Worm (Caenorhabditis elegans) whole organism, L4 larva: ENCODE measurements around the gene tbc-18.
A peak's percentile ranks its signal among the peaks of the same experiment; 100 is the strongest.

Source experiments
- F10B5.3 ChIP-seq: sonication (generic microtip); optimal IDR thresholded peaks from 2 replicates; lab custom pipeline; 2016; ENCODE audit warnings: mild to moderate bottlenecking, missing genetic modification characterization, missing compliant biosample characterization
- F26F4.8 ChIP-seq: fragments of 200-800 bp; sonication (Bioruptor generic); conservative IDR thresholded peaks from 2 replicates; pipeline ENCODE4 v1.3.6; 2022; ENCODE audit warnings: missing genetic modification characterization, missing compliant biosample characterization
- F49E8.2 ChIP-seq: sonication (generic microtip); optimal IDR thresholded peaks from 2 replicates; lab custom pipeline; 2016; ENCODE audit warnings: missing compliant biosample characterization, mild to moderate bottlenecking, missing genetic modification characterization, borderline replicate concordance
- T26A8.4 ChIP-seq: fragments of 200-800 bp; sonication (Bioruptor generic); IDR thresholded peaks from 2 replicates; pipeline ENCODE4 v1.3.6; 2022; ENCODE audit warnings: missing genetic modification characterization, missing compliant biosample characterization
- Y105C5A.15 ChIP-seq: fragments of 200-800 bp; sonication (Bioruptor generic); IDR thresholded peaks from 2 replicates; pipeline ENCODE4 v1.3.6; 2022; ENCODE audit warnings: missing genetic modification characterization, missing compliant biosample characterization
- Y5F2A.4 ChIP-seq: fragments of 200-800 bp; sonication (Bioruptor generic); optimal IDR thresholded peaks from 2 replicates; lab custom pipeline; 2018; ENCODE audit warnings: mild to moderate bottlenecking, missing genetic modification characterization, missing compliant biosample characterization
- ZK337.2 ChIP-seq: fragments of 200-800 bp; sonication (Bioruptor generic); IDR thresholded peaks from 2 replicates; pipeline ENCODE4 v1.3.6; 2022; ENCODE audit warnings: missing genetic modification reagents, missing genetic modification characterization, missing compliant biosample characterization
- ZK546.5 ChIP-seq, 2 experiments: sonication (generic microtip); optimal IDR thresholded peaks; 2 replicates each; lab custom pipeline; 2017; ENCODE audit warnings: missing biosample characterization in 2 of 2, missing genetic modification characterization in 2 of 2
- aly-2 ChIP-seq: sonication (generic microtip); optimal IDR thresholded peaks from 2 replicates; lab custom pipeline; 2018; ENCODE audit warnings: missing biosample characterization, missing genetic modification characterization
- attf-4 ChIP-seq: sonication (generic microtip); optimal IDR thresholded peaks from 3 replicates; lab custom pipeline; 2017; ENCODE audit warnings: missing biosample characterization, missing genetic modification characterization
- ceh-20 ChIP-seq: fragments of 200-800 bp; sonication (Bioruptor generic); IDR thresholded peaks from 2 replicates; pipeline ENCODE4 v1.3.6; 2022; ENCODE audit warnings: missing genetic modification reagents, missing genetic modification characterization, missing compliant biosample characterization
- ceh-28 ChIP-seq: fragments of 150-350 bp; optimal IDR thresholded peaks from 2 replicates; lab custom pipeline; 2014; ENCODE audit warnings: missing biosample characterization, missing genetic modification reagents, missing genetic modification characterization
- ceh-32 ChIP-seq: sonication (generic microtip); optimal IDR thresholded peaks from 2 replicates; lab custom pipeline; 2016; ENCODE audit warnings: mild to moderate bottlenecking, missing genetic modification characterization, missing compliant biosample characterization; ENCODE audit not compliant: poor library complexity
- ceh-62 ChIP-seq: sonication (generic microtip); optimal IDR thresholded peaks from 2 replicates; lab custom pipeline; 2017; ENCODE audit warnings: missing biosample characterization, missing genetic modification characterization
- ceh-82 ChIP-seq: sonication (generic microtip); optimal IDR thresholded peaks from 2 replicates; lab custom pipeline; 2017; ENCODE audit warnings: missing biosample characterization, missing genetic modification characterization
- cey-2 ChIP-seq: sonication (generic microtip); optimal IDR thresholded peaks from 3 replicates; lab custom pipeline; 2017; ENCODE audit warnings: missing genetic modification characterization, mild to moderate bottlenecking, missing compliant biosample characterization, antibody characterized with exemption, borderline replicate concordance; ENCODE audit not compliant: insufficient read depth
- daf-12 ChIP-seq: fragments of 150-350 bp; optimal IDR thresholded peaks from 2 replicates; lab custom pipeline; 2014; ENCODE audit warnings: missing biosample characterization, missing genetic modification reagents, missing genetic modification characterization
- dmd-8 ChIP-seq: fragments of 200-800 bp; sonication (Bioruptor generic); IDR thresholded peaks from 2 replicates; pipeline ENCODE4 v1.3.6; 2022; ENCODE audit warnings: missing genetic modification characterization, missing compliant biosample characterization
- dpl-1 ChIP-seq: fragments of 150-350 bp; optimal IDR thresholded peaks from 2 replicates; lab custom pipeline; 2014; ENCODE audit warnings: missing biosample characterization, missing genetic modification reagents, missing genetic modification characterization
- dve-1 ChIP-seq: sonication (generic microtip); optimal IDR thresholded peaks from 2 replicates; lab custom pipeline; 2017; ENCODE audit warnings: antibody characterized with exemption, mild to moderate bottlenecking, missing genetic modification characterization, missing compliant biosample characterization; ENCODE audit not compliant: insufficient read depth
- hlh-11 ChIP-seq: fragments of 200-800 bp; sonication (Bioruptor generic); optimal IDR thresholded peaks from 2 replicates; lab custom pipeline; 2018; ENCODE audit warnings: mild to moderate bottlenecking, missing genetic modification characterization, missing compliant biosample characterization
- lim-7 ChIP-seq: fragments of 200-800 bp; sonication (Bioruptor generic); IDR thresholded peaks from 2 replicates; pipeline ENCODE4 v1.3.6; 2022; ENCODE audit warnings: missing genetic modification characterization, missing compliant biosample characterization
- lin-1 ChIP-seq: fragments of 200-800 bp; sonication (Bioruptor generic); IDR thresholded peaks from 2 replicates; pipeline ENCODE4 v1.3.6; 2022; ENCODE audit warnings: missing genetic modification reagents, missing genetic modification characterization, missing compliant biosample characterization
- lin-29 ChIP-seq: fragments of 200-800 bp; sonication (Bioruptor generic); IDR thresholded peaks from 2 replicates; pipeline ENCODE4 v1.3.6; 2022; ENCODE audit warnings: missing genetic modification reagents, missing genetic modification characterization, missing compliant biosample characterization
- lir-3 ChIP-seq: sonication (generic microtip); optimal IDR thresholded peaks from 2 replicates; lab custom pipeline; 2016; ENCODE audit warnings: mild to moderate bottlenecking, missing genetic modification characterization, missing compliant biosample characterization
- lsy-2 ChIP-seq, 2 experiments: fragments of 150-350 bp in 1 of 2; sonication (generic microtip) in 1 of 2; optimal IDR thresholded peaks; 2 replicates each; lab custom pipeline; 2014 to 2017; ENCODE audit warnings: missing biosample characterization in 2 of 2, missing genetic modification characterization in 2 of 2
- mdl-1 ChIP-seq, 2 experiments: fragments of 150-350 bp in 1 of 2; sonication (generic microtip) in 1 of 2; optimal IDR thresholded peaks; 2 replicates each; lab custom pipeline; 2014 to 2017; ENCODE audit warnings: missing biosample characterization in 2 of 2, missing genetic modification characterization in 2 of 2
- mdt-29 ChIP-seq: fragments of 200-800 bp; sonication (Bioruptor generic); IDR thresholded peaks from 2 replicates; pipeline ENCODE4 v1.3.6; 2022; ENCODE audit warnings: missing genetic modification reagents, missing genetic modification characterization, missing compliant biosample characterization
- mep-1 ChIP-seq: fragments of 150-350 bp; sonication (generic microtip); optimal IDR thresholded peaks from 3 replicates; lab custom pipeline; 2014; ENCODE audit warnings: missing biosample characterization, missing genetic modification characterization
- nhr-10 ChIP-seq: fragments of 150-350 bp; optimal IDR thresholded peaks from 2 replicates; lab custom pipeline; 2014; ENCODE audit warnings: missing biosample characterization, missing genetic modification characterization
- nhr-11 ChIP-seq: fragments of 150-350 bp; optimal IDR thresholded peaks from 2 replicates; lab custom pipeline; 2014; ENCODE audit warnings: missing biosample characterization, missing genetic modification characterization
- nhr-111 ChIP-seq: fragments of 200-800 bp; sonication (Bioruptor generic); optimal IDR thresholded peaks from 2 replicates; lab custom pipeline; 2018; ENCODE audit warnings: mild to moderate bottlenecking, missing genetic modification characterization, missing compliant biosample characterization
- nhr-25 ChIP-seq: sonication (generic microtip); optimal IDR thresholded peaks from 2 replicates; lab custom pipeline; 2017; ENCODE audit warnings: missing genetic modification characterization, mild to moderate bottlenecking, missing compliant biosample characterization, antibody characterized with exemption, moderate library complexity, borderline replicate concordance; ENCODE audit not compliant: insufficient read depth
- nhr-41 ChIP-seq: fragments of 200-800 bp; sonication (Bioruptor generic); IDR thresholded peaks from 2 replicates; pipeline ENCODE4 v1.3.6; 2022; ENCODE audit warnings: missing genetic modification reagents, missing genetic modification characterization, missing compliant biosample characterization
- nhr-6 ChIP-seq: fragments of 150-350 bp; optimal IDR thresholded peaks from 2 replicates; lab custom pipeline; 2014; ENCODE audit warnings: missing biosample characterization, missing genetic modification characterization
- nhr-76 ChIP-seq: fragments of 150-350 bp; optimal IDR thresholded peaks from 2 replicates; lab custom pipeline; 2014; ENCODE audit warnings: missing biosample characterization, missing genetic modification characterization
- nhr-77 ChIP-seq: fragments of 150-350 bp; optimal IDR thresholded peaks from 2 replicates; lab custom pipeline; 2014; ENCODE audit warnings: missing biosample characterization, missing genetic modification characterization
- php-3 ChIP-seq: fragments of 200-800 bp; sonication (Bioruptor generic); IDR thresholded peaks from 2 replicates; pipeline ENCODE4 v1.3.6; 2022; ENCODE audit warnings: missing genetic modification reagents, missing genetic modification characterization, missing compliant biosample characterization
- pqm-1 ChIP-seq: sonication (generic microtip); optimal IDR thresholded peaks from 2 replicates; lab custom pipeline; 2017; ENCODE audit warnings: missing biosample characterization, missing genetic modification characterization
- rbr-2 ChIP-seq: sonication (generic microtip); optimal IDR thresholded peaks from 2 replicates; lab custom pipeline; 2016; ENCODE audit warnings: missing genotype, missing genetic modification characterization, missing compliant biosample characterization
- saeg-2 ChIP-seq: fragments of 200-800 bp; sonication (Bioruptor generic); IDR thresholded peaks from 2 replicates; pipeline ENCODE4 v1.3.6; 2022; ENCODE audit warnings: missing genetic modification reagents, missing genetic modification characterization, missing compliant biosample characterization
- sdz-12 ChIP-seq: fragments of 200-800 bp; sonication (Bioruptor generic); optimal IDR thresholded peaks from 2 replicates; lab custom pipeline; 2018; ENCODE audit warnings: mild to moderate bottlenecking, missing genetic modification characterization, missing compliant biosample characterization
- set-16 ChIP-seq: fragments of 200-800 bp; sonication (Bioruptor generic); IDR thresholded peaks from 2 replicates; pipeline ENCODE4 v1.3.6; 2022; ENCODE audit warnings: missing genetic modification reagents, missing genetic modification characterization, missing compliant biosample characterization
- snpc-4 ChIP-seq: fragments of 150-350 bp; optimal IDR thresholded peaks from 2 replicates; lab custom pipeline; 2014; ENCODE audit warnings: missing biosample characterization, missing genetic modification characterization
- unc-130 ChIP-seq: sonication (generic microtip); optimal IDR thresholded peaks from 2 replicates; lab custom pipeline; 2016; ENCODE audit warnings: missing genetic modification reagents, missing genetic modification characterization, missing compliant biosample characterization
- unc-39 ChIP-seq: sonication (generic microtip); optimal IDR thresholded peaks from 2 replicates; lab custom pipeline; 2017; ENCODE audit warnings: missing biosample characterization, missing genetic modification characterization
- vab-7 ChIP-seq: fragments of 200-800 bp; sonication (Bioruptor generic); IDR thresholded peaks from 2 replicates; pipeline ENCODE4 v1.3.6; 2022; ENCODE audit warnings: missing genetic modification reagents, missing genetic modification characterization, missing compliant biosample characterization
- zip-11 ChIP-seq: fragments of 200-800 bp; sonication (Bioruptor generic); IDR thresholded peaks from 2 replicates; pipeline ENCODE4 v1.3.6; 2022; ENCODE audit warnings: missing genetic modification characterization, missing compliant biosample characterization
- zip-2 ChIP-seq: fragments of 150-350 bp; optimal IDR thresholded peaks from 2 replicates; lab custom pipeline; 2014; ENCODE audit warnings: missing biosample characterization, missing genetic modification characterization

tbc-18 gene

ce11 chrX:8368210-8368609 lies 10.1 kb upstream of the tbc-18 start (continued):
- TF ChIP-seq T26A8.4 (GFP tag; lab: Robert Waterston, UW) (no peak), ceh-62 (tag; lab: Kevin White, UChicago) (no peak), hlh-11 (peak; percentile 89), zip-11 (GFP tag; lab: Robert Waterston, UW) (no peak), vab-7 (no peak), pqm-1 (tag; lab: Kevin White, UChicago) (peak; percentile 41), lin-29 (no peak), nhr-111 (GFP tag; lab: Kevin White, UChicago) (no peak), ceh-28 (tag; lab: Kevin White, UChicago) (no peak), php-3 (GFP tag; lab: Robert Waterston, UW) (0 out of 2 replicates have a peak, but pooled peaks have one; percentile 41), set-16 (GFP tag; lab: Robert Waterston, UW) (no peak), mep-1 (tag; lab: Kevin White, UChicago) (peak; percentile 90), Y105C5A.15 (no peak), ZK337.2 (no peak), cey-2 (tag; lab: Kevin White, UChicago) (no peak), unc-130 (GFP tag; lab: Kevin White, UChicago) (no peak), F26F4.8 (no peak), F49E8.2 (tag; lab: Kevin White, UChicago) (no peak)

ce11 chrX:8371906-8372305 lies 6.5 kb upstream of the tbc-18 start, which contains the start of gene nep-15:
TSS of gene nep-15 (plus strand) at chrX:8372206.
- TF ChIP-seq nhr-41 (GFP tag; lab: Robert Waterston, UW) (no peak), nhr-77 (tag; lab: Kevin White, UChicago) (no peak), vab-7 (no peak), saeg-2 (GFP tag; lab: Robert Waterston, UW) (no peak)

ce11 chrX:8381651-8382050 lies 3.3 kb downstream of the tbc-18 start:
- TF ChIP-seq zip-2 (tag; lab: Kevin White, UChicago) (no peak), mdl-1 (tag; optimal IDR thresholded peaks at IDR 0.05; lab: Kevin White, UChicago) (no peak), set-16 (GFP tag; lab: Robert Waterston, UW) (no peak), lim-7 (peak; percentile 84), lir-3 (tag; lab: Kevin White, UChicago) (peak; percentile 17), nhr-11 (tag; lab: Kevin White, UChicago) (no peak), dmd-8 (GFP tag; lab: Robert Waterston, UW) (0 out of 2 replicates have a peak, but pooled peaks have one; percentile 75), Y5F2A.4 (peak; percentile 38), lsy-2 (tag; optimal IDR thresholded peaks at IDR 0.05; lab: Kevin White, UChicago) (peak in 1 of 2 experiments; percentile 27), nhr-25 (tag; lab: Kevin White, UChicago) (no peak), rbr-2 (tag; lab: Kevin White, UChicago) (peak; percentile 13), dve-1 (tag; lab: Kevin White, UChicago) (peak; percentile 3), attf-4 (tag; lab: Kevin White, UChicago) (no peak), nhr-76 (tag; lab: Kevin White, UChicago) (no peak), aly-2 (no peak), sdz-12 (GFP tag; lab: Kevin White, UChicago) (no peak), snpc-4 (tag; lab: Kevin White, UChicago) (no peak), dpl-1 (GFP tag; lab: Kevin White, UChicago) (no peak), nhr-10 (tag; lab: Kevin White, UChicago) (no peak), Y105C5A.15 (peak; percentile 81; the same call in 1 of the 2 replicates), ceh-32 (tag; lab: Kevin White, UChicago) (no peak), nhr-77 (tag; lab: Kevin White, UChicago) (no peak), nhr-6 (no peak), ZK546.5 (tag; optimal IDR thresholded peaks at IDR 0.05; lab: Kevin White, UChicago) (no peak), saeg-2 (GFP tag; lab: Robert Waterston, UW) (no peak), daf-12 (tag; lab: Kevin White, UChicago) (no peak), F10B5.3 (tag; lab: Kevin White, UChicago) (no peak), lin-1 (peak; percentile 47; the same call in 1 of the 2 replicates), mdt-29 (GFP tag; lab: Robert Waterston, UW) (no peak), ceh-82 (no peak), unc-39 (tag; lab: Kevin White, UChicago) (no peak), ceh-20 (0 out of 2 replicates have a peak, but pooled peaks have one; percentile 10)
